Worm (Caenorhabditis elegans): ENCODE data around the gene panl-2.

DNA sequence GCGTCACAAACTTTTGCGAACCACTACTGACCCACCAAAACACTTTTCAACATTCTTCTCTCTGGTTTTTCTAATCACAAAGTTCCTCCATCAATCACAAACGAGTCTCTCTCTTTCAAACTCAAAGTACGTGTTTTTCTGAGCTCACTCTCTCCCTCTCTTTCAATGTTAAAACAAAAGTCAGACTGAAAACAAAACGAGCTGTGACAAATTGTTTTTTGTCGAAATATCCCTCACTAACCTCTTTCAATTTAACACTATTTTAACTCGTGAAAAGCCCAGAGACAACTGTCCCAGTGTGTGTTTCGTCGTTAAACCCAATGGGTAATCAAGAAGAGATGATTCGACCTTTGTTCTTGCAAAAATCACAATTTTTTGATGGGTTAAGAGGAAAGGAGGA, 20.1 kb upstream of the panl-2 start:
- TF ChIP-seq lsy-2 (tag; optimal IDR thresholded peaks at IDR 0.05) (peak in 1 of 2 experiments; percentile 78), snpc-4 (tag; optimal IDR thresholded peaks at IDR 0.05) (no peak), ztf-11 (tag; optimal IDR thresholded peaks at IDR 0.05) (no peak), alr-1 (tag; optimal IDR thresholded peaks at IDR 0.05) (no peak), dmd-4 (tag; optimal IDR thresholded peaks at IDR 0.05) (no peak), nhr-10 (tag; optimal IDR thresholded peaks at IDR 0.05) (no peak), nhr-11 (tag; optimal IDR thresholded peaks at IDR 0.05) (no peak), elt-3 (tag; optimal IDR thresholded peaks at IDR 0.05) (no peak)

Measured in whole organism, L2 larva.